Worm (Caenorhabditis elegans): ENCODE data around the gene his-48.

DNA sequence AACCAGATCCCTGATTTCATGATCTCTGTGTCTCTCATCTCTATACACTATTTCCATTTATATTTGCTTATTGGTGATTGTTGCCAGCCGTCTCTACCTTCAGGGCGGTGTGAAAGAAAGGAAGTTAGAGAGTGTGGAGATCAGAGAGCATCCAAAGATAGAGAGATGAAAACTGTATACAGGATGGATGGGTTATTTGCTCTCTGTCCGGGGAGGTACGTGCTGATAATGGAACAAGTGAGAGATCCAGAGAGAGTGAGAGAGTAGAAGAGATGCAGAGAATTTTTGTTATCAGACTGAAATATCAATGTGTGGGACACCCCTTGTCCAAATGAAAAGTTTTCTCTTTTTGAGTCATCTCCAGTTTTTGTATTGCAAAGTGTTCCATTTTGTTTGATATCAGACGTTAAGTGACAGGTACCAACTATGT, 40.4 kb upstream of the his-48 start:
- TF ChIP-seq ama-1 (optimal IDR thresholded peaks at IDR 0.05) (no peak), F13C5.2 (tag; optimal IDR thresholded peaks at IDR 0.05) (no peak), flt-1 (GFP tag; IDR thresholded peaks at IDR 0.05) (no peak), aly-1 (tag; optimal IDR thresholded peaks at IDR 0.05) (no peak), scrt-1 (GFP tag; IDR thresholded peaks at IDR 0.05) (no peak)
